Worm (Caenorhabditis elegans): ENCODE measurements around the gene act-3.

DNA sequence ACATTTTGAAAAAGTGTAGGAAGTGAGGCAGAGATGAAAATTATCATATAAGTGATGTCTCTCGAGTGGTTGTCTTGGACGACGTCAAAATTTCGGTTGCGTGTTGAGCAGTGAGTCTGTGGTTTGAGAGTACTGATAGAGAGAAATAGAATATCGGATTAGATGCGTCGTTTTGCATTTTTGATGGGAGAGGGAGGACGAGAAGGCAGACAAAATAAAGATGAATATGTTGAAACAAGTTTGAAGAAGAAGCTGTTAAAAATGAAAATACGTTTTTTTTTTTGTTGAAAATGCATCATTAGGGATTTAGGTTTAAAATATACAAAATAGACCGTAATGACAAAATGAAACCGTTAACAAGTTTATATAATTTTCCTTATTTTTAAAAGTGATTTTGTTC, 11.2 kb downstream of the act-3 start, which contains the start of gene T04C12.9:
- TF ChIP-seq B0310.2 (tag; optimal IDR thresholded peaks at IDR 0.05): no peak
- no peak for TF ChIP-seq scrt-1 (GFP tag; IDR thresholded peaks at IDR 0.05)
- TF ChIP-seq ama-1 (optimal IDR thresholded peaks at IDR 0.05): no peak
- TF ChIP-seq tbx-37 (GFP tag; conservative IDR thresholded peaks at IDR 0.05): no peak
- TF ChIP-seq tra-4 (tag; optimal IDR thresholded peaks at IDR 0.05): no peak
- no peak for TF ChIP-seq pes-1 (GFP tag; IDR thresholded peaks at IDR 0.05)
- no peak for TF ChIP-seq ets-7 (tag; optimal IDR thresholded peaks at IDR 0.05)
- no peak for TF ChIP-seq F13C5.2 (tag; optimal IDR thresholded peaks at IDR 0.05)

Data from whole organism, early embryonic.